Fruit fly (Drosophila melanogaster) whole organism, embryonic: Measurements from ENCODE around the gene akirin.

ENCODE experiments used
- Asciz ChIP-seq: fragments of 200-800 bp; sonication (Bioruptor generic); optimal IDR thresholded peaks from 2 replicates; lab custom pipeline; 2017; ENCODE audit warnings: missing biosample characterization, mild to moderate bottlenecking, missing genetic modification characterization, missing genetic modification reagents
- C15 ChIP-seq: fragments of 200-800 bp; sonication (Bioruptor generic); IDR thresholded peaks from 3 replicates; pipeline ENCODE4 v1.3.6; 2022; ENCODE audit warnings: missing biosample characterization, missing genetic modification characterization
- CG10267 ChIP-seq: fragments of 200-800 bp; sonication (Bioruptor generic); optimal IDR thresholded peaks from 2 replicates; lab custom pipeline; 2018; ENCODE audit warnings: missing biosample characterization, mild to moderate bottlenecking, missing genetic modification characterization, moderate library complexity
- CG10431 ChIP-seq: fragments of 200-800 bp; sonication (Bioruptor generic); optimal IDR thresholded peaks from 3 replicates; lab custom pipeline; 2018; ENCODE audit warnings: missing biosample characterization, mild to moderate bottlenecking, missing genetic modification characterization
- CG11085 ChIP-seq: fragments of 200-800 bp; sonication (Bioruptor generic); IDR thresholded peaks from 2 replicates; pipeline ENCODE4 v1.3.6; 2022; ENCODE audit warnings: missing biosample characterization, missing genetic modification characterization
- CG11723 ChIP-seq: fragments of 200-800 bp; sonication (Bioruptor generic); optimal IDR thresholded peaks from 2 replicates; lab custom pipeline; 2017; ENCODE audit warnings: missing biosample characterization, mild to moderate bottlenecking, missing genetic modification characterization
- CG14667 ChIP-seq: fragments of 200-800 bp; sonication (Bioruptor generic); IDR thresholded peaks from 2 replicates; pipeline ENCODE4 v1.3.6; 2022; ENCODE audit warnings: missing biosample characterization, missing genetic modification characterization
- CG15696 ChIP-seq: fragments of 200-800 bp; sonication (Bioruptor generic); optimal IDR thresholded peaks from 2 replicates; lab custom pipeline; 2019; ENCODE audit warnings: missing biosample characterization, mild to moderate bottlenecking, missing genetic modification characterization, moderate library complexity
- CG1603 ChIP-seq: fragments of 200-800 bp; sonication (Bioruptor generic); optimal IDR thresholded peaks from 2 replicates; lab custom pipeline; 2019; ENCODE audit warnings: missing biosample characterization, mild to moderate bottlenecking, missing genetic modification characterization, moderate library complexity
- CG1832 ChIP-seq: fragments of 200-800 bp; sonication (Bioruptor generic); optimal IDR thresholded peaks from 2 replicates; lab custom pipeline; 2017; ENCODE audit warnings: missing biosample characterization, mild to moderate bottlenecking, missing genetic modification characterization, inconsistent platforms
- CG33557 ChIP-seq: fragments of 200-800 bp; sonication (Bioruptor generic); optimal IDR thresholded peaks from 2 replicates; lab custom pipeline; 2019; ENCODE audit warnings: missing biosample characterization, mild to moderate bottlenecking, missing genetic modification characterization, moderate library complexity
- CG3838 ChIP-seq: fragments of 200-800 bp; sonication (Bioruptor generic); optimal IDR thresholded peaks from 3 replicates; lab custom pipeline; 2016; ENCODE audit warnings: missing biosample characterization, missing genetic modification characterization
- CG3847 ChIP-seq: fragments of 200-800 bp; sonication (Bioruptor generic); IDR thresholded peaks from 2 replicates; pipeline ENCODE4 v1.3.6; 2022; ENCODE audit warnings: missing biosample characterization, missing genetic modification characterization
- CG4360 ChIP-seq: fragments of 200-800 bp; sonication (Bioruptor generic); IDR thresholded peaks from 2 replicates; pipeline ENCODE4 v1.3.6; 2022; ENCODE audit warnings: missing biosample characterization, missing genetic modification characterization
- CG4424 ChIP-seq: fragments of 200-800 bp; sonication (Bioruptor generic); optimal IDR thresholded peaks from 3 replicates; lab custom pipeline; 2016; ENCODE audit warnings: missing biosample characterization, missing genetic modification characterization
- CG4820 ChIP-seq: fragments of 200-800 bp; sonication (Bioruptor generic); optimal IDR thresholded peaks from 3 replicates; lab custom pipeline; 2016; ENCODE audit warnings: missing biosample characterization, missing genetic modification characterization
- CG6272 ChIP-seq: fragments of 200-800 bp; sonication (Bioruptor generic); IDR thresholded peaks from 2 replicates; pipeline ENCODE4 v1.3.6; 2022; ENCODE audit warnings: missing biosample characterization, missing genetic modification characterization
- CG7271 ChIP-seq: fragments of 200-800 bp; sonication (Bioruptor generic); optimal IDR thresholded peaks from 2 replicates; lab custom pipeline; 2018; ENCODE audit warnings: missing biosample characterization, mild to moderate bottlenecking, missing genetic modification characterization, moderate library complexity
- CG7839 ChIP-seq: fragments of 200-800 bp; sonication (Bioruptor generic); optimal IDR thresholded peaks from 3 replicates; lab custom pipeline; 2018; ENCODE audit warnings: missing biosample characterization, mild to moderate bottlenecking, missing genetic modification characterization, moderate library complexity
- CG7928 ChIP-seq: fragments of 200-800 bp; sonication (Bioruptor generic); optimal IDR thresholded peaks from 2 replicates; lab custom pipeline; 2017; ENCODE audit warnings: missing biosample characterization, mild to moderate bottlenecking, missing genetic modification characterization
- CG8290 ChIP-seq, 3 experiments: fragments of 200-800 bp; sonication (Bioruptor generic); optimal IDR thresholded peaks; 2 replicates each; lab custom pipeline; 2016 to 2019; ENCODE audit warnings: missing biosample characterization in 3 of 3, missing genetic modification characterization in 3 of 3, mild to moderate bottlenecking in 2 of 3, moderate library complexity in 1 of 3
- Doc3 ChIP-seq: fragments of 200-800 bp; sonication (Bioruptor generic); IDR thresholded peaks from 3 replicates; pipeline ENCODE4 v1.3.6; 2022; ENCODE audit warnings: missing biosample characterization, missing genetic modification characterization; ENCODE audit not compliant: partially characterized antibody
- E2f2 ChIP-seq: fragments of 200-800 bp; sonication (Bioruptor generic); IDR thresholded peaks from 2 replicates; pipeline ENCODE4 v1.3.6; 2022; ENCODE audit warnings: missing biosample characterization, missing genetic modification characterization
- Elba2 ChIP-seq: fragments of 200-800 bp; sonication (Bioruptor generic); optimal IDR thresholded peaks from 3 replicates; lab custom pipeline; 2016; ENCODE audit warnings: missing biosample characterization, missing genetic modification characterization
- Gug ChIP-seq: fragments of 200-800 bp; sonication (Bioruptor generic); IDR thresholded peaks from 4 replicates; pipeline ENCODE4 v1.3.6; 2022; ENCODE audit warnings: missing biosample characterization, missing genetic modification characterization
- H2.0 ChIP-seq: fragments of 200-800 bp; sonication (Bioruptor generic); IDR thresholded peaks from 2 replicates; pipeline ENCODE4 v1.3.6; 2022; ENCODE audit warnings: missing biosample characterization, missing genetic modification characterization
- Meics ChIP-seq: fragments of 200-800 bp; sonication (Bioruptor generic); optimal IDR thresholded peaks from 2 replicates; lab custom pipeline; 2017; ENCODE audit warnings: missing biosample characterization, mild to moderate bottlenecking, missing genetic modification characterization
- Optix ChIP-seq: fragments of 200-800 bp; sonication (Bioruptor generic); IDR thresholded peaks from 3 replicates; pipeline ENCODE4 v1.3.6; 2022; ENCODE audit warnings: missing biosample characterization, missing genetic modification characterization
- Poxn ChIP-seq: fragments of 200-800 bp; sonication (Bioruptor generic); IDR thresholded peaks from 2 replicates; pipeline ENCODE4 v1.3.6; 2022; ENCODE audit warnings: missing biosample characterization, missing genetic modification characterization
- Ptx1 ChIP-seq: fragments of 200-800 bp; sonication (Bioruptor generic); IDR thresholded peaks from 2 replicates; pipeline ENCODE4 v1.3.6; 2022; ENCODE audit warnings: missing biosample characterization, missing genetic modification characterization
- Xrp1 ChIP-seq: fragments of 200-800 bp; sonication (Bioruptor generic); IDR thresholded peaks from 2 replicates; pipeline ENCODE4 v1.3.6; 2022; ENCODE audit warnings: missing biosample characterization, missing genetic modification characterization
- al ChIP-seq: fragments of 200-800 bp; sonication (Bioruptor generic); IDR thresholded peaks from 2 replicates; pipeline ENCODE4 v1.3.6; 2022; ENCODE audit warnings: missing biosample characterization, missing genetic modification characterization
- exex ChIP-seq: fragments of 200-800 bp; sonication (Bioruptor generic); optimal IDR thresholded peaks from 4 replicates; lab custom pipeline; 2018; ENCODE audit warnings: missing biosample characterization, mild to moderate bottlenecking, missing genetic modification characterization, moderate library complexity
- fd64A ChIP-seq: fragments of 200-800 bp; sonication (Bioruptor generic); optimal IDR thresholded peaks from 3 replicates; lab custom pipeline; 2018; ENCODE audit warnings: missing biosample characterization, mild to moderate bottlenecking, missing genetic modification characterization
- gcm ChIP-seq: fragments of 200-800 bp; sonication (Bioruptor generic); optimal IDR thresholded peaks from 2 replicates; lab custom pipeline; 2019; ENCODE audit warnings: missing biosample characterization, mild to moderate bottlenecking, missing genetic modification characterization, moderate library complexity
- gem ChIP-seq: fragments of 200-800 bp; sonication (Bioruptor generic); optimal IDR thresholded peaks from 2 replicates; lab custom pipeline; 2019; ENCODE audit warnings: missing biosample characterization, mild to moderate bottlenecking, missing genetic modification characterization, moderate library complexity
- ham ChIP-seq: fragments of 200-800 bp; sonication (Bioruptor generic); IDR thresholded peaks from 2 replicates; pipeline ENCODE4 v1.3.6; 2022; ENCODE audit warnings: missing biosample characterization, missing genetic modification characterization
- hb ChIP-seq: fragments of 200-800 bp; sonication (Bioruptor generic); IDR thresholded peaks from 3 replicates; pipeline ENCODE4 v1.3.6; 2022; ENCODE audit warnings: missing biosample characterization, missing genetic modification characterization; ENCODE audit not compliant: partially characterized antibody
- mirr ChIP-seq: fragments of 200-800 bp; sonication (Bioruptor generic); optimal IDR thresholded peaks from 3 replicates; lab custom pipeline; 2018; ENCODE audit warnings: missing biosample characterization, mild to moderate bottlenecking, missing genetic modification characterization
- pros ChIP-seq: fragments of 200-800 bp; sonication (Bioruptor generic); optimal IDR thresholded peaks from 3 replicates; lab custom pipeline; 2019; ENCODE audit warnings: missing biosample characterization, mild to moderate bottlenecking, missing genetic modification characterization, moderate library complexity
- psq ChIP-seq: fragments of 200-800 bp; sonication (Bioruptor generic); optimal IDR thresholded peaks from 2 replicates; lab custom pipeline; 2017; ENCODE audit warnings: missing biosample characterization, missing genetic modification characterization
- run ChIP-seq: fragments of 200-800 bp; sonication (Bioruptor generic); optimal IDR thresholded peaks from 3 replicates; lab custom pipeline; 2018; ENCODE audit warnings: missing biosample characterization, mild to moderate bottlenecking, missing genetic modification characterization
- sd ChIP-seq: fragments of 200-800 bp; sonication (Bioruptor generic); optimal IDR thresholded peaks from 3 replicates; lab custom pipeline; 2018; ENCODE audit warnings: missing biosample characterization, mild to moderate bottlenecking, missing genetic modification characterization, moderate library complexity
- sima ChIP-seq: fragments of 200-800 bp; sonication (Bioruptor generic); optimal IDR thresholded peaks from 2 replicates; lab custom pipeline; 2016; ENCODE audit warnings: missing biosample characterization, missing genetic modification characterization
- sisA ChIP-seq: fragments of 200-800 bp; sonication (Bioruptor generic); IDR thresholded peaks from 2 replicates; pipeline ENCODE4 v1.3.6; 2022; ENCODE audit warnings: missing biosample characterization, missing genetic modification characterization
- slp2 ChIP-seq: fragments of 200-800 bp; sonication (Bioruptor generic); optimal IDR thresholded peaks from 2 replicates; lab custom pipeline; 2016; ENCODE audit warnings: missing biosample characterization, missing genetic modification characterization
- tap ChIP-seq: fragments of 200-800 bp; optimal IDR thresholded peaks from 3 replicates; lab custom pipeline; 2019; ENCODE audit warnings: missing biosample characterization, mild to moderate bottlenecking, missing genetic modification characterization, moderate library complexity
- tin ChIP-seq: fragments of 200-800 bp; sonication (Bioruptor generic); optimal IDR thresholded peaks from 3 replicates; lab custom pipeline; 2016; ENCODE audit warnings: missing biosample characterization, missing genetic modification characterization
- tll ChIP-seq, 2 experiments: fragments of 200-800 bp in 1 of 2; fragments of >200 bp in 1 of 2; sonication (Bioruptor generic) in 1 of 2; optimal IDR thresholded peaks; 2 replicates each; lab custom pipeline; 2017 to 2019; ENCODE audit warnings: missing biosample characterization in 2 of 2, missing genetic modification characterization in 2 of 2, mild to moderate bottlenecking in 1 of 2, moderate library complexity in 1 of 2
- ttk ChIP-seq: fragments of 200-800 bp; sonication (Bioruptor generic); IDR thresholded peaks from 2 replicates; pipeline ENCODE4 v2.1.2; 2022; ENCODE audit warnings: missing biosample characterization, missing genetic modification characterization
- unpg ChIP-seq: fragments of 200-800 bp; sonication (Bioruptor generic); optimal IDR thresholded peaks from 3 replicates; lab custom pipeline; 2018; ENCODE audit warnings: missing biosample characterization, mild to moderate bottlenecking, missing genetic modification characterization, moderate library complexity

The akirin gene

DNA sequence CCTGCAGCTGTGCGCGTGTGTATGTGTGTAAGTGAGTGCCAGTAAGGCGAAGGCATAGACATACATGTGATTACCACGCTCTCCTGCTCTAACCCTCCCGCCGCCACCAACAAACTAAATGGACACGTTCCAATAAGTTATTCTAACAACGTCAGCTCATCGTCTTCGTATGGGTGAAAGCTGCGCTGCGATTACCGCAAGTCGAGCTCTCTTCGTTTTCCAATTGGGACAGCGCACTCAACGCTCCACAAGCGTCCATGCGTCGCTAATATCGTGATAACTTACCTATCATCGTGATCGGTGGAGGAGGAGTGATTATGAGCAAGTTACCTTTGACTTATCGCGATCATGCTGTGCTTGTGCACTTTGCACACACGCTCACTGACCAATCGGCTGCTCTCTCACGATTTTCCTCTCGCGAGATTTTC, 8.5 kb upstream of the akirin start (continued):
- TF ChIP-seq CG3838 (GFP tag; lab: Kevin White, UChicago) (no peak), CG1832 (GFP tag; lab: Kevin White, UChicago) (peak; percentile 22), mirr (peak; percentile 23), tap (tag; lab: Kevin White, UChicago) (no peak), H2.0 (no peak), CG15696 (no peak), unpg (GFP tag; lab: Kevin White, UChicago) (peak; percentile 9), ttk (GFP tag; lab: Robert Waterston, UW) (no peak), pros (GFP tag; lab: Kevin White, UChicago) (peak; percentile 69), exex (tag; lab: Kevin White, UChicago) (peak; percentile 71), hb (GFP tag; lab: Robert Waterston, UW) (no peak), CG7928 (no peak), CG7839 (no peak), Elba2 (GFP tag; lab: Kevin White, UChicago) (peak; percentile 88), Gug (no peak), CG8290 (GFP tag; optimal IDR thresholded peaks at IDR 0.05; lab: Kevin White, UChicago) (no peak), CG8290 (tag; optimal IDR thresholded peaks at IDR 0.05; lab: Kevin White, UChicago) (peak in 1 of 2 experiments; percentile 8), psq (GFP tag; lab: Kevin White, UChicago) (no peak), fd64A (GFP tag; lab: Kevin White, UChicago) (no peak), CG3847 (GFP tag; lab: Robert Waterston, UW) (no peak), al (GFP tag; lab: Robert Waterston, UW) (no peak), E2f2 (GFP tag; lab: Robert Waterston, UW) (no peak), CG10267 (tag; lab: Kevin White, UChicago) (no peak), C15 (GFP tag; lab: Robert Waterston, UW) (no peak), tll (GFP tag; optimal IDR thresholded peaks at IDR 0.05; lab: Kevin White, UChicago) (no peak), CG33557 (GFP tag; lab: Kevin White, UChicago) (no peak), Doc3 (GFP tag; lab: Robert Waterston, UW) (no peak), Asciz (GFP tag; lab: Kevin White, UChicago) (peak; percentile 59), gcm (GFP tag; lab: Kevin White, UChicago) (no peak), CG4424 (GFP tag; lab: Kevin White, UChicago) (no peak), Ptx1 (GFP tag; lab: Robert Waterston, UW) (0 out of 2 replicates have a peak, but pooled peaks have one; percentile 20), CG10431 (GFP tag; lab: Kevin White, UChicago) (peak; percentile 99), CG14667 (GFP tag; lab: Robert Waterston, UW) (no peak), Optix (GFP tag; lab: Robert Waterston, UW) (no peak), CG4820 (peak; percentile 98), Xrp1 (GFP tag; lab: Robert Waterston, UW) (0 out of 2 replicates have a peak, but pooled peaks have one; percentile 28), CG4360 (GFP tag; lab: Robert Waterston, UW) (no peak), Poxn (no peak), Meics (peak; percentile 56), sd (tag; lab: Kevin White, UChicago) (no peak), gem (tag; lab: Kevin White, UChicago) (no peak), slp2 (GFP tag; lab: Kevin White, UChicago) (no peak), sima (GFP tag; lab: Kevin White, UChicago) (no peak), CG7271 (no peak), CG1603 (tag; lab: Kevin White, UChicago) (peak; percentile 2), ham (GFP tag; lab: Robert Waterston, UW) (no peak), CG6272 (no peak), run (tag; lab: Kevin White, UChicago) (no peak), sisA (GFP tag; lab: Robert Waterston, UW) (no peak), tin (no peak), CG11723 (GFP tag; lab: Kevin White, UChicago) (no peak), CG11085 (GFP tag; lab: Robert Waterston, UW) (no peak)
